Fruit fly (Drosophila melanogaster) whole organism, embryonic: ENCODE data around the gene Src64B.
A peak's percentile ranks its signal among the peaks of the same experiment; 100 is the strongest.

Source experiments
- Aef1 ChIP-seq: fragments of 200-800 bp; sonication (Bioruptor generic); IDR thresholded peaks from 3 replicates; pipeline ENCODE4 v1.3.6; 2022; ENCODE audit warnings: missing biosample characterization, missing genetic modification characterization
- Bgb ChIP-seq: fragments of 200-800 bp; sonication (Bioruptor generic); IDR thresholded peaks from 2 replicates; pipeline ENCODE4 v1.3.6; 2022; ENCODE audit warnings: missing biosample characterization, missing genetic modification characterization; ENCODE audit not compliant: partially characterized antibody
- Blimp-1 ChIP-seq: fragments of 200-800 bp; sonication (Bioruptor generic); optimal IDR thresholded peaks from 3 replicates; lab custom pipeline; 2018; ENCODE audit warnings: missing biosample characterization, missing genetic modification characterization, mild to moderate bottlenecking, moderate library complexity, missing genetic modification reagents
- CG10147 ChIP-seq: fragments of 200-800 bp; sonication (Bioruptor generic); optimal IDR thresholded peaks from 2 replicates; lab custom pipeline; 2019; ENCODE audit warnings: missing biosample characterization, mild to moderate bottlenecking, missing genetic modification characterization, moderate library complexity
- CG10209 ChIP-seq: fragments of 200-800 bp; sonication (Bioruptor generic); optimal IDR thresholded peaks from 3 replicates; lab custom pipeline; 2017; ENCODE audit warnings: missing biosample characterization, mild to moderate bottlenecking, missing genetic modification characterization, missing genetic modification reagents
- CG1024 ChIP-seq: fragments of 200-800 bp; sonication (Bioruptor generic); IDR thresholded peaks from 2 replicates; pipeline ENCODE4 v1.3.6; 2022; ENCODE audit warnings: missing biosample characterization, missing genetic modification characterization
- CG10462 ChIP-seq: fragments of 200-800 bp; sonication (Bioruptor generic); optimal IDR thresholded peaks from 2 replicates; lab custom pipeline; 2016; ENCODE audit warnings: missing biosample characterization, missing genetic modification characterization
- CG11093 ChIP-seq: fragments of 200-800 bp; sonication (Bioruptor generic); IDR thresholded peaks from 3 replicates; pipeline ENCODE4 v1.3.6; 2022; ENCODE audit warnings: missing biosample characterization, missing genetic modification characterization
- CG12659 ChIP-seq: fragments of 200-800 bp; sonication (Bioruptor generic); optimal IDR thresholded peaks from 3 replicates; lab custom pipeline; 2017; ENCODE audit warnings: mild to moderate bottlenecking, missing biosample characterization, missing genetic modification reagents, missing genetic modification characterization
- CG13296 ChIP-seq: fragments of 200-800 bp; sonication (Bioruptor generic); optimal IDR thresholded peaks from 3 replicates; lab custom pipeline; 2018; ENCODE audit warnings: missing biosample characterization, mild to moderate bottlenecking, missing genetic modification characterization
- CG13624 ChIP-seq: fragments of 200-800 bp; sonication (Bioruptor generic); optimal IDR thresholded peaks from 2 replicates; lab custom pipeline; 2016; ENCODE audit warnings: missing biosample characterization, missing genetic modification characterization
- CG13775 ChIP-seq: fragments of 200-800 bp; sonication (Bioruptor generic); optimal IDR thresholded peaks from 3 replicates; lab custom pipeline; 2017; ENCODE audit warnings: missing biosample characterization, mild to moderate bottlenecking, missing genetic modification characterization
- CG17186 ChIP-seq: fragments of 200-800 bp; sonication (Bioruptor generic); optimal IDR thresholded peaks from 3 replicates; lab custom pipeline; 2017; ENCODE audit warnings: missing biosample characterization, missing genetic modification reagents, missing genetic modification characterization
- CG2202 ChIP-seq: fragments of 200-800 bp; sonication (Bioruptor generic); optimal IDR thresholded peaks from 2 replicates; lab custom pipeline; 2018; ENCODE audit warnings: missing biosample characterization, mild to moderate bottlenecking, missing genetic modification characterization
- CG3065 ChIP-seq: fragments of 200-800 bp; sonication (Bioruptor generic); optimal IDR thresholded peaks from 2 replicates; lab custom pipeline; 2016; ENCODE audit warnings: missing biosample characterization, missing genetic modification characterization
- CG34224 ChIP-seq: fragments of 200-800 bp; sonication (Bioruptor generic); IDR thresholded peaks from 3 replicates; pipeline ENCODE4 v1.3.6; 2022; ENCODE audit warnings: missing biosample characterization, missing genetic modification characterization; ENCODE audit not compliant: partially characterized antibody
- CG3995 ChIP-seq: fragments of 200-800 bp; sonication (Bioruptor generic); optimal IDR thresholded peaks from 3 replicates; lab custom pipeline; 2016; ENCODE audit warnings: missing biosample characterization, missing genetic modification characterization
- CG6689 ChIP-seq: fragments of 200-800 bp; sonication (Bioruptor generic); IDR thresholded peaks from 2 replicates; pipeline ENCODE4 v1.3.6; 2022; ENCODE audit warnings: missing biosample characterization, missing genetic modification characterization
- CG7963 ChIP-seq: fragments of 200-800 bp; sonication (Bioruptor generic); IDR thresholded peaks from 3 replicates; pipeline ENCODE4 v1.3.6; 2022; ENCODE audit warnings: missing biosample characterization, missing genetic modification characterization; ENCODE audit not compliant: partially characterized antibody
- CG9932 ChIP-seq: fragments of 200-800 bp; sonication (Bioruptor generic); IDR thresholded peaks from 2 replicates; pipeline ENCODE4 v1.3.6; 2022; ENCODE audit warnings: missing biosample characterization, missing genetic modification characterization
- CHES-1-like ChIP-seq: fragments of 200-800 bp; sonication (Bioruptor generic); optimal IDR thresholded peaks from 2 replicates; lab custom pipeline; 2016; ENCODE audit warnings: missing biosample characterization, missing genetic modification characterization
- Dip2 ChIP-seq: fragments of 200-800 bp; sonication (Bioruptor generic); IDR thresholded peaks from 2 replicates; pipeline ENCODE4 v1.3.6; 2022; ENCODE audit warnings: missing biosample characterization, missing genetic modification characterization
- Drgx ChIP-seq: fragments of 200-800 bp; sonication (Bioruptor generic); IDR thresholded peaks from 2 replicates; pipeline ENCODE4 v1.3.6; 2022; ENCODE audit warnings: missing biosample characterization, missing genetic modification characterization
- ERR ChIP-seq: fragments of 200-800 bp; sonication (Bioruptor generic); optimal IDR thresholded peaks from 2 replicates; lab custom pipeline; 2016; ENCODE audit warnings: missing biosample characterization, missing genetic modification characterization
- GATAe ChIP-seq: fragments of 200-800 bp; sonication (Bioruptor generic); conservative IDR thresholded peaks from 2 replicates; pipeline ENCODE4 v1.3.6; 2022; ENCODE audit warnings: missing biosample characterization, missing genetic modification characterization
- Hand ChIP-seq: fragments of 200-800 bp; sonication (Bioruptor generic); optimal IDR thresholded peaks from 2 replicates; lab custom pipeline; 2017; ENCODE audit warnings: mild to moderate bottlenecking, missing biosample characterization, missing genetic modification reagents, missing genetic modification characterization
- Hey ChIP-seq: fragments of 200-800 bp; sonication (Bioruptor generic); optimal IDR thresholded peaks from 3 replicates; lab custom pipeline; 2018; ENCODE audit warnings: missing biosample characterization, mild to moderate bottlenecking, missing genetic modification characterization
- HmgZ ChIP-seq: fragments of 200-800 bp; sonication (Bioruptor generic); optimal IDR thresholded peaks from 2 replicates; lab custom pipeline; 2018; ENCODE audit warnings: missing biosample characterization, mild to moderate bottlenecking, missing genetic modification characterization
- Hr51 ChIP-seq, 2 experiments: fragments of 200-800 bp; sonication (Bioruptor generic); optimal IDR thresholded peaks; 2 replicates in 1 of 2; 3 replicates in 1 of 2; lab custom pipeline; 2016 to 2018; ENCODE audit warnings: missing biosample characterization in 2 of 2, missing genetic modification characterization in 2 of 2, mild to moderate bottlenecking in 1 of 2, moderate library complexity in 1 of 2
- Mrtf ChIP-seq: fragments of 200-800 bp; sonication (Bioruptor generic); IDR thresholded peaks from 3 replicates; pipeline ENCODE4 v1.3.6; 2022; ENCODE audit warnings: missing biosample characterization, missing genetic modification characterization
- Oli ChIP-seq: fragments of 200-800 bp; sonication (Bioruptor generic); optimal IDR thresholded peaks from 2 replicates; lab custom pipeline; 2018; ENCODE audit warnings: missing biosample characterization, mild to moderate bottlenecking, missing genetic modification characterization, moderate library complexity
- Poxn ChIP-seq: fragments of 200-800 bp; sonication (Bioruptor generic); IDR thresholded peaks from 2 replicates; pipeline ENCODE4 v1.3.6; 2022; ENCODE audit warnings: missing biosample characterization, missing genetic modification characterization
- Ravus ChIP-seq: fragments of 200-800 bp; sonication (Bioruptor generic); IDR thresholded peaks from 2 replicates; pipeline ENCODE4 v1.3.6; 2022; ENCODE audit warnings: missing biosample characterization, missing genetic modification characterization
- Sry-δ ChIP-seq: fragments of 200-800 bp; sonication (Bioruptor generic); optimal IDR thresholded peaks from 2 replicates; lab custom pipeline; 2016; ENCODE audit warnings: missing biosample characterization, missing genetic modification characterization
- ac ChIP-seq: fragments of 200-800 bp; sonication (Bioruptor generic); optimal IDR thresholded peaks from 3 replicates; lab custom pipeline; 2017; ENCODE audit warnings: missing biosample characterization, mild to moderate bottlenecking, missing genetic modification characterization
- bcd ChIP-seq: fragments of 200-800 bp; sonication (Bioruptor generic); optimal IDR thresholded peaks from 2 replicates; lab custom pipeline; 2017; ENCODE audit warnings: missing biosample characterization, mild to moderate bottlenecking, missing genetic modification characterization
- bigmax ChIP-seq: fragments of 200-800 bp; sonication (Bioruptor generic); optimal IDR thresholded peaks from 2 replicates; lab custom pipeline; 2018; ENCODE audit warnings: missing biosample characterization, mild to moderate bottlenecking, missing genetic modification characterization
- cg ChIP-seq: fragments of 200-800 bp; sonication (Bioruptor generic); optimal IDR thresholded peaks from 3 replicates; lab custom pipeline; 2019; ENCODE audit warnings: missing biosample characterization, mild to moderate bottlenecking, missing genetic modification characterization, moderate library complexity
- danr ChIP-seq: fragments of 200-800 bp; sonication (Bioruptor generic); IDR thresholded peaks from 2 replicates; pipeline ENCODE4 v1.3.6; 2022; ENCODE audit warnings: missing biosample characterization, missing genetic modification characterization
- en ChIP-seq: fragments of 200-800 bp; sonication (Bioruptor generic); optimal IDR thresholded peaks from 2 replicates; lab custom pipeline; 2016; ENCODE audit warnings: missing biosample characterization, missing genetic modification characterization
- eve ChIP-seq, 2 experiments: fragments of >200 bp; optimal IDR thresholded peaks; 2 replicates each; lab custom pipeline; 2017; ENCODE audit warnings: missing biosample characterization in 2 of 2, missing genetic modification characterization in 2 of 2
- fd3F ChIP-seq: fragments of 200-800 bp; sonication (Bioruptor generic); optimal IDR thresholded peaks from 2 replicates; lab custom pipeline; 2018; ENCODE audit warnings: missing biosample characterization, mild to moderate bottlenecking, missing genetic modification characterization, moderate library complexity
- grn ChIP-seq: fragments of 200-800 bp; sonication (Bioruptor generic); optimal IDR thresholded peaks from 3 replicates; lab custom pipeline; 2017; ENCODE audit warnings: missing biosample characterization, missing genetic modification characterization
- gt ChIP-seq: fragments of 200-800 bp; sonication (Bioruptor generic); IDR thresholded peaks from 2 replicates; pipeline ENCODE4 v1.3.6; 2022; ENCODE audit warnings: missing biosample characterization, missing genetic modification characterization
- hb ChIP-seq: fragments of 200-800 bp; sonication (Bioruptor generic); IDR thresholded peaks from 3 replicates; pipeline ENCODE4 v1.3.6; 2022; ENCODE audit warnings: missing biosample characterization, missing genetic modification characterization; ENCODE audit not compliant: partially characterized antibody
- ken ChIP-seq: fragments of 200-800 bp; sonication (Bioruptor generic); IDR thresholded peaks from 3 replicates; pipeline ENCODE4 v1.3.6; 2022; ENCODE audit warnings: missing biosample characterization, missing genetic modification characterization
- lmd ChIP-seq: fragments of 200-800 bp; sonication (Bioruptor generic); IDR thresholded peaks from 2 replicates; pipeline ENCODE4 v1.3.6; 2022; ENCODE audit warnings: missing biosample characterization, missing genetic modification characterization
- phol ChIP-seq: fragments of 200-800 bp; sonication (Bioruptor generic); optimal IDR thresholded peaks from 3 replicates; lab custom pipeline; 2018; ENCODE audit warnings: missing biosample characterization, mild to moderate bottlenecking, missing genetic modification characterization, moderate library complexity
- tll ChIP-seq, 2 experiments: fragments of 200-800 bp in 1 of 2; fragments of >200 bp in 1 of 2; sonication (Bioruptor generic) in 1 of 2; optimal IDR thresholded peaks; 2 replicates each; lab custom pipeline; 2017 to 2019; ENCODE audit warnings: missing biosample characterization in 2 of 2, missing genetic modification characterization in 2 of 2, mild to moderate bottlenecking in 1 of 2, moderate library complexity in 1 of 2
- unpg ChIP-seq: fragments of 200-800 bp; sonication (Bioruptor generic); optimal IDR thresholded peaks from 3 replicates; lab custom pipeline; 2018; ENCODE audit warnings: missing biosample characterization, mild to moderate bottlenecking, missing genetic modification characterization, moderate library complexity
- zen2 ChIP-seq: fragments of 200-800 bp; sonication (Bioruptor generic); IDR thresholded peaks from 3 replicates; pipeline ENCODE4 v1.3.6; 2022; ENCODE audit warnings: missing biosample characterization, missing genetic modification characterization; ENCODE audit not compliant: partially characterized antibody

The Src64B gene

DNA sequence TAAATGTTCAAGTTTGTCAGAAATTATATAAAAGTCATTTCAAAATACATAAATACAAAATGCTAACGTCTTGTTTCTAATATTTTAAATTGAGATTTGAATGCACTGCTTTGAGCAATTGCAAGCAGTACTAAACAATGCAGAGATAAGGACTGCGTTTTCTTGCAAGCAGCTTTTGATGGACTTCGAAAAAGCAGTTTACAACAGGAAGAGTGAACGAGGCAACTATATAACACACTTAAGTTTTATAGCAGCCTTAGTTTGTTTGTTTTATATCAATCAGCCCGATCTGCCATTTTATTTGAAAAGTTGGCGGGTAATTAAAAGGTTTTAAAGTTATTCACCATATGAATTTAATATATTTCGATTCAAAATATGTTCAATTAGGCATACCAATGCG, 72.6 kb downstream of the Src64B start (continued):
- TF ChIP-seq hb (no peak), CG3995 (no peak), Sry-δ (peak; percentile 5), Aef1 (GFP tag; lab: Robert Waterston, UW) (no peak), danr (no peak), lmd (GFP tag; lab: Robert Waterston, UW) (no peak), Blimp-1 (no peak), bigmax (no peak), CHES-1-like (GFP tag; lab: Kevin White, UChicago) (peak; percentile 14), ERR (no peak), CG12659 (GFP tag; lab: Kevin White, UChicago) (no peak), Poxn (no peak), HmgZ (tag; lab: Kevin White, UChicago) (peak; percentile 66), CG1024 (no peak), CG10209 (GFP tag; lab: Kevin White, UChicago) (no peak), phol (tag; lab: Kevin White, UChicago) (peak; percentile 47), grn (GFP tag; lab: Kevin White, UChicago) (peak; percentile 59), Oli (tag; lab: Kevin White, UChicago) (no peak), Hand (GFP tag; lab: Kevin White, UChicago) (no peak), Dip2 (GFP tag; lab: Robert Waterston, UW) (no peak), fd3F (GFP tag; lab: Kevin White, UChicago) (no peak), CG34224 (no peak), GATAe (GFP tag; lab: Robert Waterston, UW) (peak; percentile 94), ken (no peak), CG3065 (GFP tag; lab: Kevin White, UChicago) (no peak), unpg (GFP tag; lab: Kevin White, UChicago) (no peak), CG13624 (GFP tag; lab: Kevin White, UChicago) (peak; percentile 37), eve (GFP tag; optimal IDR thresholded peaks at IDR 0.05; lab: Kevin White, UChicago) (no peak), CG7963 (GFP tag; lab: Robert Waterston, UW) (no peak), bcd (GFP tag; lab: Kevin White, UChicago) (no peak), Mrtf (GFP tag; lab: Robert Waterston, UW) (no peak), CG13296 (GFP tag; lab: Kevin White, UChicago) (no peak), CG17186 (GFP tag; lab: Kevin White, UChicago) (no peak), CG10462 (GFP tag; lab: Kevin White, UChicago) (no peak), CG10147 (no peak), CG11093 (no peak), cg (GFP tag; lab: Kevin White, UChicago) (no peak), CG9932 (GFP tag; lab: Robert Waterston, UW) (0 out of 2 replicates have a peak, but pooled peaks have one; percentile 38), CG2202 (tag; lab: Kevin White, UChicago) (no peak), CG6689 (GFP tag; lab: Robert Waterston, UW) (no peak), tll (GFP tag; optimal IDR thresholded peaks at IDR 0.05; lab: Kevin White, UChicago) (no peak), Hr51 (GFP tag; optimal IDR thresholded peaks at IDR 0.05; lab: Kevin White, UChicago) (no peak), ac (no peak), Bgb (peak; percentile 38), Ravus (GFP tag; lab: Robert Waterston, UW) (no peak), gt (no peak), Drgx (GFP tag; lab: Robert Waterston, UW) (no peak), zen2 (GFP tag; lab: Robert Waterston, UW) (no peak), CG13775 (no peak), Hey (tag; lab: Kevin White, UChicago) (no peak), en (no peak)
